Worm (Caenorhabditis elegans): ENCODE results near the gene acs-10.

ce11 chrV:14179947-14180346, 33.6 kb downstream of the acs-10 start, which contains the start of gene ZC376.8:
- TF ChIP-seq tbx-8 (GFP tag; optimal IDR thresholded peaks at IDR 0.05) (no peak), lin-32 (GFP tag; optimal IDR thresholded peaks at IDR 0.05) (no peak), blmp-1 (tag; optimal IDR thresholded peaks at IDR 0.05) (no peak), zip-8 (tag; optimal IDR thresholded peaks at IDR 0.05) (no peak), unc-62 (GFP tag; optimal IDR thresholded peaks at IDR 0.05) (no peak), pha-4 (tag; optimal IDR thresholded peaks at IDR 0.05) (no peak), ces-1 (GFP tag; optimal IDR thresholded peaks at IDR 0.05) (no peak), nhr-237 (tag; optimal IDR thresholded peaks at IDR 0.05) (no peak), lin-13 (tag; optimal IDR thresholded peaks at IDR 0.05) (no peak)
